Worm (Caenorhabditis elegans): ENCODE measurements around the gene F13H10.8.

DNA sequence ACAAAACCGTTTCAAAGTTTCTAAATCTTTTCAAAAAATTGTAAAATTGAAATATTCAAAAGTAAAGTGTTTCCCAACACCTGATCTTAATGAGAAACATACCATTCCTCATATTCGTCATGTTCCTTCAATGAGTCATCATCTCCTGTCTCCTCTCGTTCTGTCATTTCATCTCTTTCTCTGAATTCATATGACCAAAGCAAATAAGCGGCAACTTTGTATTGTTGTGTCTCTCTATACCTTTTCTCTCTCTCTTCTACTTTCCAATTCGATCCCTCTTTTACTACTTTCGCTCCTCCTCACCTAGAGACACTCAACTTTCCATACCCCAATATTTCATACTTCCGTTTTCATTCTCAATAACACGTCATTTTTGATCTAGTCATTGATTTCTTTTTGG is 12.1 kb upstream of the F13H10.8 start:
- no peak for TF ChIP-seq nhr-12 (tag; optimal IDR thresholded peaks at IDR 0.05)
- TF ChIP-seq unc-130 (tag; optimal IDR thresholded peaks at IDR 0.05) = no peak
- TF ChIP-seq ztf-11 (tag; optimal IDR thresholded peaks at IDR 0.05) = no peak
- TF ChIP-seq rnt-1 (tag; optimal IDR thresholded peaks at IDR 0.05) = peak; percentile 19
- TF ChIP-seq Y116A8C.19 (tag; optimal IDR thresholded peaks at IDR 0.05; ENCODE audit: borderline replicate concordance) = no peak
- no peak for TF ChIP-seq nhr-11 (tag; optimal IDR thresholded peaks at IDR 0.05)
- no peak for TF ChIP-seq ces-1 (GFP tag; optimal IDR thresholded peaks at IDR 0.05)
- TF ChIP-seq ama-1 (optimal IDR thresholded peaks at IDR 0.05) = no peak
- TF ChIP-seq ztf-4 (tag; optimal IDR thresholded peaks at IDR 0.05) = no peak
- TF ChIP-seq ceh-88 (GFP tag; IDR thresholded peaks at IDR 0.05) = no peak
